Fruit fly (Drosophila melanogaster): ENCODE measurements around the gene CG5397.
A peak's percentile ranks its signal among the peaks of the same experiment; 100 is the strongest.

CG5397 gene

dm6 chr2L:1217892-1218473, 21.9 kb upstream of the CG5397 start (continued):
- TF ChIP-seq CG9437 (GFP tag; optimal IDR thresholded peaks at IDR 0.05) (peak; percentile 31), Sin3A (optimal IDR thresholded peaks at IDR 0.05) (no peak), Xbp1 (GFP tag; optimal IDR thresholded peaks at IDR 0.05) (peak; percentile 53), CG32532 (GFP tag; IDR thresholded peaks at IDR 0.05) (0 out of 2 replicates have a peak, but pooled peaks have one; percentile 15), sob (GFP tag; IDR thresholded peaks at IDR 0.05) (no peak), CG14014 (GFP tag; IDR thresholded peaks at IDR 0.05) (peak; percentile 40; the same call in 1 of the 2 replicates), CG7271 (tag; optimal IDR thresholded peaks at IDR 0.05) (no peak), cg (GFP tag; optimal IDR thresholded peaks at IDR 0.05) (peak; percentile 50), CG14050 (GFP tag; IDR thresholded peaks at IDR 0.05) (0 out of 3 replicates have a peak, but pooled peaks have one; percentile 10), CG17385 (GFP tag; optimal IDR thresholded peaks at IDR 0.05) (peak; percentile 33), Med (GFP tag) (peak; percentile 44), Hr39 (optimal IDR thresholded peaks at IDR 0.05) (no peak), Dip3 (GFP tag; optimal IDR thresholded peaks at IDR 0.05) (peak; percentile 31), CG1603 (tag; optimal IDR thresholded peaks at IDR 0.05) (peak; percentile 60), Gug (GFP tag; IDR thresholded peaks at IDR 0.05) (0 out of 4 replicates have a peak, but pooled peaks have one; percentile 1), Atf3 (GFP tag; optimal IDR thresholded peaks at IDR 0.05) (no peak), CG11560 (tag; IDR thresholded peaks at IDR 0.05) (no peak), chn (GFP tag; optimal IDR thresholded peaks at IDR 0.05) (peak; percentile 12), Hr3 (GFP tag; optimal IDR thresholded peaks at IDR 0.05) (peak; percentile 3), CG31365 (tag; optimal IDR thresholded peaks at IDR 0.05) (no peak), lmd (GFP tag; IDR thresholded peaks at IDR 0.05) (peak; percentile 28; the same call in 1 of the 2 replicates), D19B (GFP tag; optimal IDR thresholded peaks at IDR 0.05) (peak; percentile 70), CG10366 (GFP tag; IDR thresholded peaks at IDR 0.05) (peak; percentile 7; the same call in 1 of the 2 replicates), hth (optimal IDR thresholded peaks at IDR 0.05) (no peak), row (GFP tag; IDR thresholded peaks at IDR 0.05) (peak; percentile 82), CG7839 (tag; optimal IDR thresholded peaks at IDR 0.05) (peak; percentile 40), CG9817 (tag; optimal IDR thresholded peaks at IDR 0.05) (peak; percentile 7), hbn (GFP tag; IDR thresholded peaks at IDR 0.05; ENCODE audit: partially characterized antibody) (no peak), oc (tag; optimal IDR thresholded peaks at IDR 0.05) (no peak), sug (tag; optimal IDR thresholded peaks at IDR 0.05) (peak; percentile 59), E2f1 (GFP tag; IDR thresholded peaks at IDR 0.05) (peak; percentile 6; the same call in 1 of the 2 replicates), schlank (tag; optimal IDR thresholded peaks at IDR 0.05) (no peak), Dek (tag; optimal IDR thresholded peaks at IDR 0.05) (peak; percentile 5), dysf (GFP tag; IDR thresholded peaks at IDR 0.05) (peak; percentile 9; the same call in 1 of the 3 replicates), CG12659 (GFP tag; optimal IDR thresholded peaks at IDR 0.05) (peak; percentile 6), tgo (GFP tag; IDR thresholded peaks at IDR 0.05) (peak; percentile 24; the same call in 1 of the 3 replicates), tna (GFP tag; IDR thresholded peaks at IDR 0.05; ENCODE audit: partially characterized antibody) (no peak), CG2120 (GFP tag; optimal IDR thresholded peaks at IDR 0.05) (peak; percentile 65), Lpt (GFP tag; optimal IDR thresholded peaks at IDR 0.05) (no peak), CG7357 (GFP tag; IDR thresholded peaks at IDR 0.05) (no peak), CG4730 (GFP tag; IDR thresholded peaks at IDR 0.05) (peak; percentile 21; the same call in 1 of the 2 replicates), eve (GFP tag; optimal IDR thresholded peaks at IDR 0.05) (peak in 1 of 2 experiments; percentile 44), ranshi (GFP tag; IDR thresholded peaks at IDR 0.05) (0 out of 2 replicates have a peak, but pooled peaks have one; percentile 24)
